Worm (Caenorhabditis elegans) whole organism, L4/young adult: Measurements from ENCODE around the gene ZK1010.8.

ENCODE experiments used
- W03F9.2 ChIP-seq: fragments of 150-350 bp; optimal IDR thresholded peaks from 2 replicates; lab custom pipeline; 2014; ENCODE audit warnings: missing biosample characterization, missing genetic modification characterization
- dao-5 ChIP-seq: sonication (generic microtip); optimal IDR thresholded peaks from 2 replicates; lab custom pipeline; 2016; ENCODE audit warnings: missing genotype, missing genetic modification characterization, moderate library complexity, missing compliant biosample characterization

- TF ChIP-seq W03F9.2 (tag; lab: Kevin White, UChicago) (no peak), dao-5 (tag; lab: Kevin White, UChicago) (no peak)
Measured at ce11 chrIII:12990997-12991396, 9.5 kb downstream of the ZK1010.8 start, which contains the start of gene ZK1010.12.
